Worm (Caenorhabditis elegans) whole organism, young adult: ENCODE results near the gene F14F9.8.
A peak's percentile ranks its signal among the peaks of the same experiment; 100 is the strongest.

Experiments
- C06A6.2 ChIP-seq: fragments of 200-800 bp; sonication (Bioruptor generic); conservative IDR thresholded peaks from 2 replicates; pipeline ENCODE4 v1.3.6; 2022; ENCODE audit warnings: missing genetic modification characterization, missing compliant biosample characterization
- F22D6.2 ChIP-seq: sonication (generic microtip); optimal IDR thresholded peaks from 2 replicates; lab custom pipeline; 2016; ENCODE audit warnings: mild to moderate bottlenecking, missing genetic modification characterization, missing compliant biosample characterization
- F52B5.7 ChIP-seq: sonication (generic microtip); optimal IDR thresholded peaks from 2 replicates; lab custom pipeline; 2016; ENCODE audit warnings: mild to moderate bottlenecking, missing genetic modification characterization, missing compliant biosample characterization
- F57C9.4 ChIP-seq: sonication (generic microtip); optimal IDR thresholded peaks from 2 replicates; lab custom pipeline; 2017; ENCODE audit warnings: mild to moderate bottlenecking, missing genetic modification characterization, missing compliant biosample characterization
- K12H6.12 ChIP-seq: fragments of 200-800 bp; sonication (Bioruptor generic); optimal IDR thresholded peaks from 2 replicates; lab custom pipeline; 2018; ENCODE audit warnings: mild to moderate bottlenecking, missing genetic modification characterization, missing compliant biosample characterization
- aptf-3 ChIP-seq: fragments of 200-800 bp; sonication (Bioruptor generic); IDR thresholded peaks from 2 replicates; pipeline ENCODE4 v1.3.6; 2022; ENCODE audit warnings: missing genetic modification characterization, missing compliant biosample characterization
- attf-5 ChIP-seq: fragments of 200-800 bp; sonication (Bioruptor generic); optimal IDR thresholded peaks from 2 replicates; lab custom pipeline; 2018; ENCODE audit warnings: mild to moderate bottlenecking, missing genetic modification characterization, missing compliant biosample characterization
- cebp-1 ChIP-seq, 2 experiments: fragments of 200-800 bp in 1 of 2; sonication (Bioruptor generic) in 1 of 2; sonication (generic microtip) in 1 of 2; IDR thresholded peaks in 1 of 2; optimal IDR thresholded peaks in 1 of 2; 2 replicates each; pipeline versions ENCODE4 v1.3.6 to Lab custom; 2017 to 2022; ENCODE audit warnings: missing compliant biosample characterization in 2 of 2, missing genetic modification characterization in 2 of 2, mild to moderate bottlenecking in 1 of 2, missing genetic modification reagents in 1 of 2, moderate library complexity in 1 of 2
- cebp-2 ChIP-seq: fragments of 200-800 bp; sonication (Bioruptor generic); IDR thresholded peaks from 2 replicates; pipeline ENCODE4 v1.3.6; 2022; ENCODE audit warnings: missing genetic modification characterization, missing compliant biosample characterization
- chd-7 ChIP-seq: sonication (generic microtip); optimal IDR thresholded peaks from 2 replicates; lab custom pipeline; 2016; ENCODE audit warnings: mild to moderate bottlenecking, missing genetic modification characterization, moderate library complexity, missing compliant biosample characterization
- dox-1 ChIP-seq: fragments of 200-800 bp; sonication (Bioruptor generic); IDR thresholded peaks from 2 replicates; pipeline ENCODE4 v1.3.6; 2022; ENCODE audit warnings: missing genetic modification reagents, missing genetic modification characterization, missing compliant biosample characterization
- fkh-3 ChIP-seq: sonication (generic microtip); optimal IDR thresholded peaks from 2 replicates; lab custom pipeline; 2016; ENCODE audit warnings: mild to moderate bottlenecking, missing genetic modification characterization, missing compliant biosample characterization
- him-1 ChIP-seq: sonication (generic microtip); optimal IDR thresholded peaks from 2 replicates; lab custom pipeline; 2016; ENCODE audit warnings: missing genotype, missing genetic modification reagents, missing genetic modification characterization, missing compliant biosample characterization
- hmg-1.2 ChIP-seq: fragments of 200-800 bp; sonication (Bioruptor generic); IDR thresholded peaks from 2 replicates; pipeline ENCODE4 v1.3.6; 2022; ENCODE audit warnings: missing genetic modification reagents, missing genetic modification characterization, missing compliant biosample characterization
- hrde-1 ChIP-seq: sonication (generic microtip); optimal IDR thresholded peaks from 2 replicates; lab custom pipeline; 2016; ENCODE audit warnings: missing genetic modification characterization, mild to moderate bottlenecking, missing compliant biosample characterization, moderate library complexity, missing genotype, missing genetic modification reagents, borderline replicate concordance
- let-526 ChIP-seq: fragments of 200-800 bp; sonication (Bioruptor generic); IDR thresholded peaks from 2 replicates; pipeline ENCODE4 v1.3.6; 2022; ENCODE audit warnings: missing genetic modification reagents, missing genetic modification characterization, missing compliant biosample characterization
- lin-26 ChIP-seq: fragments of 200-800 bp; sonication (Bioruptor generic); IDR thresholded peaks from 2 replicates; pipeline ENCODE4 v1.3.6; 2022; ENCODE audit warnings: missing genetic modification reagents, missing genetic modification characterization, missing compliant biosample characterization
- lin-40 ChIP-seq: sonication (generic microtip); optimal IDR thresholded peaks from 2 replicates; lab custom pipeline; 2016; ENCODE audit warnings: missing genetic modification characterization, mild to moderate bottlenecking, missing compliant biosample characterization, missing genotype, missing genetic modification reagents
- lin-54 ChIP-seq: fragments of 200-800 bp; sonication (Bioruptor generic); optimal IDR thresholded peaks from 2 replicates; lab custom pipeline; 2018; ENCODE audit warnings: mild to moderate bottlenecking, missing genetic modification characterization, missing compliant biosample characterization
- lsy-27 ChIP-seq: sonication (generic microtip); optimal IDR thresholded peaks from 2 replicates; lab custom pipeline; 2017; ENCODE audit warnings: missing genetic modification characterization, mild to moderate bottlenecking, missing compliant biosample characterization, antibody characterized with exemption, missing genotype, borderline replicate concordance; ENCODE audit not compliant: insufficient read depth
- madf-6 ChIP-seq: fragments of 200-800 bp; sonication (Bioruptor generic); IDR thresholded peaks from 2 replicates; pipeline ENCODE4 v1.3.6; 2022; ENCODE audit warnings: missing genetic modification reagents, missing genetic modification characterization, missing compliant biosample characterization
- mxl-1 ChIP-seq: sonication (generic microtip); optimal IDR thresholded peaks from 2 replicates; lab custom pipeline; 2016; ENCODE audit warnings: missing genetic modification characterization, missing compliant biosample characterization
- nfya-1 ChIP-seq: sonication (generic microtip); optimal IDR thresholded peaks from 2 replicates; lab custom pipeline; 2017; ENCODE audit warnings: antibody characterized with exemption, missing compliant biosample characterization, missing genetic modification characterization, borderline replicate concordance; ENCODE audit not compliant: insufficient read depth
- nfya-2 ChIP-seq: fragments of 200-800 bp; sonication (Bioruptor generic); IDR thresholded peaks from 2 replicates; pipeline ENCODE4 v1.3.6; 2022; ENCODE audit warnings: missing genetic modification reagents, missing genetic modification characterization, missing compliant biosample characterization
- nhr-179 ChIP-seq: sonication (generic microtip); optimal IDR thresholded peaks from 2 replicates; lab custom pipeline; 2016; ENCODE audit warnings: mild to moderate bottlenecking, missing genetic modification characterization, missing compliant biosample characterization
- nhr-80 ChIP-seq: sonication (generic microtip); optimal IDR thresholded peaks from 2 replicates; lab custom pipeline; 2016; ENCODE audit warnings: missing genetic modification characterization, missing compliant biosample characterization
- rcor-1 ChIP-seq: fragments of 200-800 bp; sonication (Bioruptor generic); IDR thresholded peaks from 2 replicates; pipeline ENCODE4 v1.3.6; 2022; ENCODE audit warnings: missing genetic modification reagents, missing genetic modification characterization, missing compliant biosample characterization
- tbp1 ChIP-seq: fragments of 200-800 bp; sonication (Bioruptor generic); optimal IDR thresholded peaks from 2 replicates; lab custom pipeline; 2018; ENCODE audit warnings: mild to moderate bottlenecking, missing genetic modification characterization, missing compliant biosample characterization
- ztf-22 ChIP-seq: fragments of 200-800 bp; sonication (Bioruptor generic); optimal IDR thresholded peaks from 2 replicates; lab custom pipeline; 2018; ENCODE audit warnings: mild to moderate bottlenecking, missing genetic modification characterization, moderate library complexity, missing compliant biosample characterization
- ztf-25 ChIP-seq: fragments of 200-800 bp; sonication (Bioruptor generic); IDR thresholded peaks from 2 replicates; pipeline ENCODE4 v1.3.6; 2022; ENCODE audit warnings: missing genetic modification reagents, missing genetic modification characterization, missing compliant biosample characterization
- ztf-26 ChIP-seq: sonication (generic microtip); optimal IDR thresholded peaks from 2 replicates; lab custom pipeline; 2017; ENCODE audit warnings: missing genetic modification characterization, missing compliant biosample characterization

F14F9.8 gene

ce11 chrV:5130018-5130417 is at the start of gene F14F9.8:
Gene F14F9.8, plus strand, starts transcription at chrV:5130318.
- TF ChIP-seq hrde-1 (tag; lab: Kevin White, UChicago) (no peak), nfya-1 (no peak)

ce11 chrV:5080853-5081338 is 49.2 kb upstream of the F14F9.8 start, which contains the start of gene Y58A7A.3:
Gene Y58A7A.3, minus strand, starts transcription at chrV:5080903.
- TF ChIP-seq cebp-2 (GFP tag; lab: Robert Waterston, UW) (no peak), K12H6.12 (tag; lab: Kevin White, UChicago) (peak; percentile 6), nhr-80 (peak; percentile 69), cebp-1 (GFP tag; IDR thresholded peaks at IDR 0.05; lab: Robert Waterston, UW) (peak; percentile 99), cebp-1 (tag; optimal IDR thresholded peaks at IDR 0.05; lab: Kevin White, UChicago) (peak; percentile 99), rcor-1 (GFP tag; lab: Robert Waterston, UW) (no peak), lin-40 (tag; lab: Kevin White, UChicago) (peak; percentile 8), lsy-27 (tag; lab: Kevin White, UChicago) (no peak), C06A6.2 (GFP tag; lab: Robert Waterston, UW) (no peak), ztf-22 (GFP tag; lab: Kevin White, UChicago) (no peak), lin-54 (GFP tag; lab: Kevin White, UChicago) (peak; percentile 12), hmg-1.2 (GFP tag; lab: Robert Waterston, UW) (peak; percentile 72; the same call in 1 of the 2 replicates), F57C9.4 (tag; lab: Kevin White, UChicago) (no peak), attf-5 (peak; percentile 88)

DNA sequence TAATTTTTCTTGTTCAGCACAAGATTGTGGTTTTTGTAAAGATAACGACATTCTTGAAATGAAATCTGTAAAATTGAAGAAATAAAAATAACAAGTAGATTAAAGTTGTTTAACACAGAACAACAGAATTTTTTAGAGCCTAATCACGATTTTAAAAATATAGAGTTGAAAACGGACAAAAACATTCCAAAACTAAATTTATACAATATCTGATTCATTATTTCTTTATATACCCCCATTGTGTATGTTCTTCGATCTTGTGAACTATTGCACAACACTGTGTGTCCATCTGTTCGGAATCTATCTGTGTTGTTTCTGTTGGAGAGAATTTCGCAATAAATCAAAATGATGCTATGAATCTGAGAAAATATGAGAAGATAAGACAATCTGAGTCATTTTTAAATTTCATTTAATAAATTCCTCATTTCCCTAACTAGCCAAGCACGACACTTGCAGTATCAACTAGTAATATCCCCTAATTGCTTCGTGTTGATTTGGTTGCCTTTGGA is 45.1 kb upstream of the F14F9.8 start, which contains the start of gene Y58A7A.4:
Y58A7A.4 (minus strand) TSS at position 51 of the 509 bp plus-strand sequence.
- TF ChIP-seq let-526 (no peak), cebp-1 (GFP tag; IDR thresholded peaks at IDR 0.05; lab: Robert Waterston, UW) (peak; percentile 68; the same call in 1 of the 2 replicates), cebp-1 (tag; optimal IDR thresholded peaks at IDR 0.05; lab: Kevin White, UChicago) (peak; percentile 90)
- TF ChIP-seq, all 124 proteins: peak for 1

- TF ChIP-seq madf-6 (GFP tag; lab: Robert Waterston, UW) = no peak
- TF ChIP-seq aptf-3 (GFP tag; lab: Robert Waterston, UW) = no peak
- TF ChIP-seq fkh-3 (tag; lab: Kevin White, UChicago) = no peak
- TF ChIP-seq nhr-80 = peak; percentile 9
- TF ChIP-seq nhr-179 = no peak
- TF ChIP-seq tbp1 = no peak
- TF ChIP-seq ztf-26 (tag; lab: Kevin White, UChicago) = no peak
- no peak for TF ChIP-seq lin-54 (GFP tag; lab: Kevin White, UChicago)
- no peak for TF ChIP-seq him-1 (tag; lab: Kevin White, UChicago)
- TF ChIP-seq ztf-25 (GFP tag; lab: Robert Waterston, UW) = no peak
- peak; percentile 16 for TF ChIP-seq attf-5
- no peak for TF ChIP-seq F52B5.7 (tag; lab: Kevin White, UChicago)
- TF ChIP-seq F22D6.2 = no peak
- no peak for TF ChIP-seq dox-1 (GFP tag; lab: Robert Waterston, UW)
- no peak for TF ChIP-seq chd-7 (tag; lab: Kevin White, UChicago)
- no peak for TF ChIP-seq nfya-2
- TF ChIP-seq cebp-1 (GFP tag; IDR thresholded peaks at IDR 0.05; lab: Robert Waterston, UW) = peak; percentile 94
- TF ChIP-seq cebp-1 (tag; optimal IDR thresholded peaks at IDR 0.05; lab: Kevin White, UChicago) = peak; percentile 99
- TF ChIP-seq mxl-1 (tag; lab: Kevin White, UChicago) = no peak
- no peak for TF ChIP-seq lin-26
Observed at ce11 chrV:5086919-5087404, 43.2 kb upstream of the F14F9.8 start, which contains the start of gene Y58A7A.5. Gene Y58A7A.5, minus strand, starts transcription at chrV:5086969.
